Fruit fly (Drosophila melanogaster) whole organism, adult: Measurements from ENCODE around the gene Best3.

ENCODE experiments used
- CG11617 ChIP-seq: fragments of 200-800 bp; sonication (Bioruptor generic); optimal IDR thresholded peaks from 2 replicates; lab custom pipeline; 2017; ENCODE audit warnings: mild to moderate bottlenecking, missing biosample characterization, missing genetic modification reagents, missing genetic modification characterization
- CG12768 ChIP-seq: fragments of 200-800 bp; sonication (Bioruptor generic); optimal IDR thresholded peaks from 2 replicates; lab custom pipeline; 2017; ENCODE audit warnings: missing biosample characterization, missing genetic modification characterization, mild to moderate bottlenecking, moderate library complexity, missing genetic modification reagents
- CG14711 ChIP-seq: fragments of 200-800 bp; sonication (Bioruptor generic); optimal IDR thresholded peaks from 2 replicates; lab custom pipeline; 2018; ENCODE audit warnings: missing biosample characterization, mild to moderate bottlenecking, missing genetic modification characterization, moderate library complexity
- CG33017 ChIP-seq: fragments of 200-800 bp; sonication (Bioruptor generic); optimal IDR thresholded peaks from 2 replicates; lab custom pipeline; 2018; ENCODE audit warnings: missing biosample characterization, mild to moderate bottlenecking, missing genetic modification characterization, moderate library complexity
- CG5204 ChIP-seq: fragments of 200-800 bp; sonication (Bioruptor generic); optimal IDR thresholded peaks from 2 replicates; lab custom pipeline; 2016; ENCODE audit warnings: missing biosample characterization, missing genetic modification characterization
- CG7045 ChIP-seq: fragments of 200-800 bp; sonication (Bioruptor generic); optimal IDR thresholded peaks from 2 replicates; lab custom pipeline; 2017; ENCODE audit warnings: missing biosample characterization, mild to moderate bottlenecking, missing genetic modification characterization
- CG7101 ChIP-seq: fragments of 200-800 bp; sonication (Bioruptor generic); optimal IDR thresholded peaks from 2 replicates; lab custom pipeline; 2018; ENCODE audit warnings: missing biosample characterization, mild to moderate bottlenecking, missing genetic modification characterization, moderate library complexity
- Mnt ChIP-seq: fragments of 200-800 bp; sonication (Bioruptor generic); optimal IDR thresholded peaks from 2 replicates; lab custom pipeline; 2016; ENCODE audit warnings: missing biosample characterization, mild to moderate bottlenecking, missing genetic modification characterization
- bab1 ChIP-seq: fragments of 200-800 bp; sonication (Bioruptor generic); optimal IDR thresholded peaks from 3 replicates; lab custom pipeline; 2019; ENCODE audit warnings: missing biosample characterization, mild to moderate bottlenecking, missing genetic modification characterization, moderate library complexity
- cic ChIP-seq: fragments of 200-800 bp; sonication (Bioruptor generic); optimal IDR thresholded peaks from 2 replicates; lab custom pipeline; 2017; ENCODE audit warnings: missing biosample characterization, mild to moderate bottlenecking, missing genetic modification characterization, moderate library complexity
- kay ChIP-seq: fragments of 200-800 bp; sonication (Bioruptor generic); peaks from one replicate; lab custom pipeline; 2016; ENCODE audit warnings: missing biosample characterization, missing genetic modification characterization, borderline replicate concordance
- ovo ChIP-seq: fragments of 200-800 bp; sonication (Bioruptor generic); optimal IDR thresholded peaks from 2 replicates; lab custom pipeline; 2016; ENCODE audit warnings: missing biosample characterization, missing genetic modification characterization
- tj ChIP-seq: fragments of 200-800 bp; sonication (Bioruptor generic); optimal IDR thresholded peaks from 3 replicates; lab custom pipeline; 2017; ENCODE audit warnings: missing biosample characterization, mild to moderate bottlenecking, missing genetic modification characterization, moderate library complexity
- toe ChIP-seq: fragments of 200-800 bp; sonication (Bioruptor generic); optimal IDR thresholded peaks from 2 replicates; lab custom pipeline; 2016; ENCODE audit warnings: missing biosample characterization, missing genetic modification characterization

- no peak for TF ChIP-seq CG7101 (tag; lab: Kevin White, UChicago)
- no peak for TF ChIP-seq toe (GFP tag; lab: Kevin White, UChicago)
- no peak for TF ChIP-seq CG11617
- TF ChIP-seq CG33017 (tag; lab: Kevin White, UChicago), result no peak
- TF ChIP-seq Mnt, result no peak
- no peak for TF ChIP-seq kay
- TF ChIP-seq CG5204 (GFP tag; lab: Kevin White, UChicago), result no peak
- TF ChIP-seq tj (GFP tag; lab: Kevin White, UChicago), result no peak
- no peak for TF ChIP-seq ovo
- no peak for TF ChIP-seq cic
- TF ChIP-seq bab1 (GFP tag; lab: Kevin White, UChicago), result no peak
- TF ChIP-seq CG14711 (tag; lab: Kevin White, UChicago), result no peak
- no peak for TF ChIP-seq CG12768 (GFP tag; lab: Kevin White, UChicago)
- no peak for TF ChIP-seq CG7045 (GFP tag; lab: Kevin White, UChicago)
Measured at dm6 chr3L:15314539-15314938, 12.0 kb upstream of the Best3 start.
